Worm (Caenorhabditis elegans) whole organism, L1 larva: Measurements from ENCODE around the gene K11H12.8.

ENCODE experiments used
- C16A3.4 ChIP-seq: fragments of 150-350 bp; optimal IDR thresholded peaks from 2 replicates; lab custom pipeline; 2014; ENCODE audit warnings: missing biosample characterization, missing genetic modification characterization
- C34B4.2 ChIP-seq: sonication (generic microtip); optimal IDR thresholded peaks from 2 replicates; lab custom pipeline; 2017; ENCODE audit warnings: mild to moderate bottlenecking, missing genetic modification characterization, missing compliant biosample characterization
- ama-1 ChIP-seq: fragments of 150-350 bp; optimal IDR thresholded peaks from 2 replicates; lab custom pipeline; 2014
- blmp-1 ChIP-seq: fragments of 150-350 bp; optimal IDR thresholded peaks from 2 replicates; lab custom pipeline; 2014; ENCODE audit warnings: missing biosample characterization, missing genetic modification characterization
- ceh-63 ChIP-seq: fragments of 200-800 bp; sonication (Bioruptor generic); optimal IDR thresholded peaks from 2 replicates; lab custom pipeline; 2018; ENCODE audit warnings: mild to moderate bottlenecking, missing genetic modification characterization, missing compliant biosample characterization
- ceh-8 ChIP-seq: fragments of 200-800 bp; sonication (Bioruptor generic); optimal IDR thresholded peaks from 2 replicates; lab custom pipeline; 2018; ENCODE audit warnings: mild to moderate bottlenecking, missing genetic modification characterization, moderate library complexity, missing compliant biosample characterization
- ceh-82 ChIP-seq, 3 experiments: fragments of 150-350 bp in 1 of 3; sonication (generic microtip) in 2 of 3; optimal IDR thresholded peaks; 2 replicates each; lab custom pipeline; 2014 to 2017; ENCODE audit warnings: missing biosample characterization in 3 of 3, missing genetic modification characterization in 3 of 3
- ceh-90 ChIP-seq: sonication (generic microtip); optimal IDR thresholded peaks from 2 replicates; lab custom pipeline; 2016; ENCODE audit warnings: missing genetic modification characterization, missing compliant biosample characterization
- ces-1 ChIP-seq: fragments of 150-350 bp; optimal IDR thresholded peaks from 2 replicates; lab custom pipeline; 2014; ENCODE audit warnings: missing biosample characterization, missing genetic modification reagents, missing genetic modification characterization
- dpl-1 ChIP-seq, 3 experiments: fragments of 150-350 bp in 2 of 3; sonication (generic microtip) in 1 of 3; optimal IDR thresholded peaks; 2 replicates each; lab custom pipeline; 2014 to 2017; ENCODE audit warnings: missing biosample characterization in 3 of 3, missing genetic modification characterization in 3 of 3, missing genetic modification reagents in 3 of 3
- efl-1 ChIP-seq, 4 experiments: fragments of 150-350 bp; optimal IDR thresholded peaks in 3 of 4; peaks in 1 of 4; 1 replicate in 1 of 4; 2 replicates in 3 of 4; lab custom pipeline; 2014; ENCODE audit warnings: missing biosample characterization in 2 of 4, missing genetic modification characterization in 2 of 4, missing genetic modification reagents in 2 of 4
- efl-3 ChIP-seq: fragments of 200-800 bp; sonication (Bioruptor generic); optimal IDR thresholded peaks from 2 replicates; lab custom pipeline; 2018; ENCODE audit warnings: mild to moderate bottlenecking, missing genetic modification characterization, missing compliant biosample characterization
- egl-27 ChIP-seq, 2 experiments: fragments of 150-350 bp in 1 of 2; sonication (generic microtip); optimal IDR thresholded peaks; 3 replicates each; lab custom pipeline; 2017 to 2018; ENCODE audit warnings: missing biosample characterization in 2 of 2, missing genetic modification characterization in 2 of 2, missing genetic modification reagents in 2 of 2
- elt-3 ChIP-seq, 6 experiments: fragments of 150-350 bp in 1 of 6; sonication (generic microtip); optimal IDR thresholded peaks; 2 replicates each; lab custom pipeline; 2017 to 2018; ENCODE audit warnings: missing biosample characterization in 6 of 6, missing genetic modification characterization in 6 of 6, inconsistent platforms in 1 of 6
- ets-5 ChIP-seq: fragments of 200-800 bp; sonication (Bioruptor generic); IDR thresholded peaks from 2 replicates; pipeline ENCODE4 v1.3.6; 2022; ENCODE audit warnings: missing genetic modification characterization, missing compliant biosample characterization
- fkh-10 ChIP-seq: sonication (generic microtip); optimal IDR thresholded peaks from 2 replicates; lab custom pipeline; 2017; ENCODE audit warnings: missing biosample characterization, missing genetic modification reagents, missing genetic modification characterization
- irx-1 ChIP-seq: sonication (generic microtip); optimal IDR thresholded peaks from 2 replicates; lab custom pipeline; 2016; ENCODE audit warnings: missing genetic modification characterization, missing compliant biosample characterization
- isw-1 ChIP-seq: fragments of 200-800 bp; sonication (Bioruptor generic); IDR thresholded peaks from 2 replicates; pipeline ENCODE4 v1.3.6; 2022; ENCODE audit warnings: missing genetic modification characterization, missing compliant biosample characterization
- lin-13 ChIP-seq: fragments of 150-350 bp; optimal IDR thresholded peaks from 2 replicates; lab custom pipeline; 2014; ENCODE audit warnings: missing biosample characterization, missing genetic modification reagents, missing genetic modification characterization
- lin-14 ChIP-seq: fragments of 200-800 bp; sonication (Bioruptor generic); optimal IDR thresholded peaks from 2 replicates; lab custom pipeline; 2018; ENCODE audit warnings: mild to moderate bottlenecking, missing genetic modification characterization, moderate library complexity, missing compliant biosample characterization
- lin-15B ChIP-seq: fragments of 150-350 bp; sonication (generic microtip); optimal IDR thresholded peaks from 3 replicates; lab custom pipeline; 2014; ENCODE audit warnings: missing biosample characterization, missing genetic modification characterization
- lsy-2 ChIP-seq, 2 experiments: fragments of 150-350 bp; optimal IDR thresholded peaks; 2 replicates each; lab custom pipeline; 2014; ENCODE audit warnings: missing biosample characterization in 2 of 2, missing genetic modification characterization in 2 of 2
- mab-9 ChIP-seq: fragments of 200-800 bp; sonication (Bioruptor generic); IDR thresholded peaks from 2 replicates; pipeline ENCODE4 v1.3.6; 2022; ENCODE audit warnings: missing genetic modification reagents, missing genetic modification characterization, missing compliant biosample characterization
- mdl-1 ChIP-seq, 2 experiments: fragments of 150-350 bp; optimal IDR thresholded peaks; 2 replicates each; lab custom pipeline; 2014 to 2017; ENCODE audit warnings: missing biosample characterization in 2 of 2, missing genetic modification characterization in 2 of 2, inconsistent platforms in 1 of 2
- mef-2 ChIP-seq: fragments of 150-350 bp; optimal IDR thresholded peaks from 2 replicates; lab custom pipeline; 2014; ENCODE audit warnings: missing biosample characterization, missing genetic modification characterization
- nhr-11 ChIP-seq: fragments of 150-350 bp; optimal IDR thresholded peaks from 2 replicates; lab custom pipeline; 2014; ENCODE audit warnings: missing biosample characterization, missing genetic modification characterization
- nhr-12 ChIP-seq: sonication (generic microtip); optimal IDR thresholded peaks from 2 replicates; lab custom pipeline; 2017; ENCODE audit warnings: missing biosample characterization, missing genetic modification characterization
- nhr-28 ChIP-seq: fragments of 150-350 bp; optimal IDR thresholded peaks from 2 replicates; lab custom pipeline; 2014; ENCODE audit warnings: missing biosample characterization, missing genetic modification characterization
- nhr-47 ChIP-seq: sonication (generic microtip); optimal IDR thresholded peaks from 2 replicates; lab custom pipeline; 2016; ENCODE audit warnings: mild to moderate bottlenecking, missing genetic modification characterization, moderate library complexity, missing compliant biosample characterization
- nhr-71 ChIP-seq: sonication (generic microtip); optimal IDR thresholded peaks from 2 replicates; lab custom pipeline; 2016; ENCODE audit warnings: mild to moderate bottlenecking, missing genetic modification characterization, moderate library complexity, missing compliant biosample characterization
- nhr-76 ChIP-seq: sonication (generic microtip); optimal IDR thresholded peaks from 2 replicates; lab custom pipeline; 2017; ENCODE audit warnings: missing biosample characterization, missing genetic modification characterization
- nhr-77 ChIP-seq: fragments of 150-350 bp; optimal IDR thresholded peaks from 2 replicates; lab custom pipeline; 2014; ENCODE audit warnings: missing biosample characterization, missing genetic modification characterization
- nhr-84 ChIP-seq: sonication (generic microtip); optimal IDR thresholded peaks from 2 replicates; lab custom pipeline; 2017; ENCODE audit warnings: missing biosample characterization, missing genetic modification characterization
- pag-3 ChIP-seq: sonication (generic microtip); optimal IDR thresholded peaks from 2 replicates; lab custom pipeline; 2017; ENCODE audit warnings: missing genetic modification characterization, mild to moderate bottlenecking, missing compliant biosample characterization, antibody characterized with exemption, borderline replicate concordance; ENCODE audit not compliant: insufficient read depth
- pax-3 ChIP-seq: fragments of 200-800 bp; sonication (Bioruptor generic); optimal IDR thresholded peaks from 2 replicates; lab custom pipeline; 2018; ENCODE audit warnings: mild to moderate bottlenecking, missing genetic modification characterization, moderate library complexity, missing compliant biosample characterization
- snpc-4 ChIP-seq: fragments of 150-350 bp; optimal IDR thresholded peaks from 2 replicates; lab custom pipeline; 2014; ENCODE audit warnings: missing biosample characterization, missing genetic modification characterization
- snu-23 ChIP-seq: sonication (generic microtip); optimal IDR thresholded peaks from 2 replicates; lab custom pipeline; 2016; ENCODE audit warnings: missing genetic modification characterization, missing compliant biosample characterization
- sox-4 ChIP-seq: sonication (generic microtip); optimal IDR thresholded peaks from 2 replicates; lab custom pipeline; 2016; ENCODE audit warnings: missing genetic modification characterization, missing compliant biosample characterization
- sup-37 ChIP-seq: fragments of 200-800 bp; sonication (Bioruptor generic); optimal IDR thresholded peaks from 2 replicates; lab custom pipeline; 2018; ENCODE audit warnings: mild to moderate bottlenecking, missing genetic modification characterization, missing compliant biosample characterization
- tlp-1 ChIP-seq: fragments of 150-350 bp; optimal IDR thresholded peaks from 2 replicates; lab custom pipeline; 2014; ENCODE audit warnings: missing biosample characterization, missing genetic modification characterization
- unc-30 ChIP-seq: sonication (generic microtip); optimal IDR thresholded peaks from 2 replicates; lab custom pipeline; 2017; ENCODE audit warnings: missing biosample characterization, missing genetic modification characterization
- unc-62 ChIP-seq: fragments of 150-350 bp; optimal IDR thresholded peaks from 2 replicates; lab custom pipeline; 2014; ENCODE audit warnings: missing biosample characterization, missing genetic modification reagents, missing genetic modification characterization
- vab-15 ChIP-seq: sonication (generic microtip); optimal IDR thresholded peaks from 2 replicates; lab custom pipeline; 2017; ENCODE audit warnings: missing genotype, mild to moderate bottlenecking, missing genetic modification characterization, missing compliant biosample characterization
- xbp-1 ChIP-seq: sonication (generic microtip); optimal IDR thresholded peaks from 2 replicates; lab custom pipeline; 2016; ENCODE audit warnings: missing genetic modification characterization, missing compliant biosample characterization
- ztf-11 ChIP-seq, 2 experiments: sonication (generic microtip); optimal IDR thresholded peaks; 2 replicates each; lab custom pipeline; 2016 to 2017; ENCODE audit warnings: missing genetic modification characterization in 2 of 2, missing biosample characterization in 1 of 2, missing compliant biosample characterization in 1 of 2
- ztf-4 ChIP-seq: fragments of 150-350 bp; optimal IDR thresholded peaks from 2 replicates; lab custom pipeline; 2014; ENCODE audit warnings: missing biosample characterization, missing genetic modification characterization

Gene K11H12.8

DNA sequence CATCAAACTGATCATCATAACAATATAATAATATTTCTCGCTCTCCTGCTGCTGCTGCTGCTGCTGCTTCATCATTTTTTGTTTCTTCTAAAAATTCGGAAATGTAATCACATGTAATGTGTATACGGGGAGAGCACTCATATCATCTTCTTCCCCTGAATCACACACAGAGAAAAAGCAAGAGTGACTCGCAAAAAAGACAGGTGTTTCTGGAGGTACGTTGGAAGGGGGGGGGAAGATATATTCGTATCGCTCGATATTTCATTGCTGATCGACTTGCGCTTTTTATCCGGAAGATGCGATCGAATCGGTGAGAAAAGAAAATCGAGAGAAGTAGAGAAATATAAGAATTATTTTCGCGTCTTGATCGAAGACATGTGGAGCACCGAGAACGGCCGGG, 47.6 kb upstream of the K11H12.8 start (continued):
- TF ChIP-seq snu-23 (peak; percentile 25), lin-15B (no peak), fkh-10 (no peak), unc-30 (tag; lab: Kevin White, UChicago) (no peak), ces-1 (no peak), blmp-1 (no peak), lsy-2 (tag; optimal IDR thresholded peaks at IDR 0.05; lab: Kevin White, UChicago) (peak in 1 of 2 experiments; percentile 42), tlp-1 (tag; lab: Kevin White, UChicago) (no peak), ama-1 (lab: Kevin White, UChicago) (no peak), efl-3 (GFP tag; lab: Kevin White, UChicago) (no peak), ceh-63 (GFP tag; lab: Kevin White, UChicago) (no peak), nhr-28 (tag; lab: Kevin White, UChicago) (no peak), ceh-8 (GFP tag; lab: Kevin White, UChicago) (no peak), mdl-1 (tag; optimal IDR thresholded peaks at IDR 0.05; lab: Kevin White, UChicago) (no peak), C16A3.4 (tag; lab: Kevin White, UChicago) (no peak)

DNA sequence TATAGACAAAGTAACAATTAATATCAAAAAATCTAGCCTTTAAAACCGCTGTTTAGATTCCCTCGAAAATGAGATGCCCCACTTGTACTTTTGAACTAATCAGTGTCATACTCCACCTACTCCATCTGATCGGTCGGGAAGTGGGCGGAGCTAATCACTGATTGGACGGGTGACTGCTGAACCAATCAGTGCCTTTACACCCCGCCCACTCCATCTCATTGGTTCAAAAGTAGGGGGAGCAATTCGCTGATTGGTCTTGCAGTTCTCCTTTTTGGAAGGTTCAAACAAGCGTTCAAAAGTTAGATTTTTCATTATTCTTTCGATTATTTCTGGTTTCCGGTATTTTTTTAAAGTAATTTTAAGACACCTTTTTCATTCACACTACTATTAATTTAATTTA, 42.0 kb upstream of the K11H12.8 start:
- no peak for TF ChIP-seq ztf-4 (tag; lab: Kevin White, UChicago)
- TF ChIP-seq fkh-10 = no peak
- no peak for TF ChIP-seq ceh-90
- no peak for TF ChIP-seq sup-37 (GFP tag; lab: Kevin White, UChicago)

DNA sequence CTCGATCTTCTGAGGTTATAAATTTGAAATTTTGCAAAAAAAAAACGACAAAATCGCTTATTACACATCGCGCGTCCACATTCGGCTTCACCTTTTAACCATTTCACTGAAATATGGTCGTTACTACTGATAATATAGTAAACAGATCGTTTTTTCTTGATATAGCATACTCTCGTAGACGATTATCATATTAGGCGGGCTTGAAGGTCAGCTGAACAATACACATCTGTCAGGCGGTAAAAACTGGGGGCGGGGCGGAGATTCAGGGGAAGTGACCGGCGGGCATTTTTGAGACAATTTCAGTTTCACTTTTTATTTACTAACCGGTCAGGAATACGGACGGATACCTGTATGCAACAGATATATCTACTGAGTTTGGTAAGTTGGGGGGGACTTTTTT, 39.9 kb upstream of the K11H12.8 start, which contains the start of gene C18H7.1:
TSS of gene C18H7.1 (plus strand) at position 301 of the 400 bp plus-strand sequence.
- TF ChIP-seq blmp-1 (peak; percentile 44), nhr-71 (tag; lab: Kevin White, UChicago) (no peak), fkh-10 (no peak), egl-27 (tag; optimal IDR thresholded peaks at IDR 0.05; lab: Kevin White, UChicago) (no peak), unc-62 (no peak), efl-1 (optimal IDR thresholded peaks at IDR 0.05; lab: Kevin White, UChicago) (no peak), efl-1 (GFP tag; optimal IDR thresholded peaks at IDR 0.05 in 1 of 2; lab: Kevin White, UChicago) (peak in 1 of 2 experiments; percentile 36), ces-1 (no peak), tlp-1 (tag; lab: Kevin White, UChicago) (no peak), nhr-12 (tag; lab: Kevin White, UChicago) (no peak), mef-2 (tag; lab: Kevin White, UChicago) (no peak), ets-5 (no peak)

DNA sequence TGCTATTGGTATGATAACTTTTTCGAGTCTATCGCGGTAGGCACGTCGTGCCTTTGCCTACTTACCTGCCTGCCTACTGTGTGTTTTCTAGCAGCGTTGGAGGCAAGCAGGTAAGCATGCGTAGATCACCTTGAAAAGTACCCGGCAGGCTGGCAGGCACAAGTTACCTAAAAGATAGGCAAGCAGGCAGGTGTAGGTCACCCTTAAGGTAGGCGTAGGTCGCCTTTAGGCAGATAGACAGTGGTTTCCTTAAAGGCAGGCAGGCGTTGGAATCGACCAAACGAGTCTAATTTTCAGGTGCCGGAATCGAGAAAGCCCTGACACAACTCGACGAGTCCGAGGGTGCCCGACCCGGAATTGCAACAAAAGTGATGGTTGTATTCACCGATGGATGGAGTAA, 35.4 kb upstream of the K11H12.8 start:
- TF ChIP-seq sox-4 (no peak), C34B4.2 (tag; lab: Kevin White, UChicago) (no peak), vab-15 (tag; lab: Kevin White, UChicago) (no peak), efl-1 (optimal IDR thresholded peaks at IDR 0.05; lab: Kevin White, UChicago) (no peak), efl-1 (GFP tag; optimal IDR thresholded peaks at IDR 0.05 in 1 of 2; lab: Kevin White, UChicago) (peak in 1 of 2 experiments; percentile 62), mab-9 (GFP tag; lab: Robert Waterston, UW) (0 out of 2 replicates have a peak, but pooled peaks have one; percentile 29)
- TF ChIP-seq, all 84 proteins: peak for 2

DNA sequence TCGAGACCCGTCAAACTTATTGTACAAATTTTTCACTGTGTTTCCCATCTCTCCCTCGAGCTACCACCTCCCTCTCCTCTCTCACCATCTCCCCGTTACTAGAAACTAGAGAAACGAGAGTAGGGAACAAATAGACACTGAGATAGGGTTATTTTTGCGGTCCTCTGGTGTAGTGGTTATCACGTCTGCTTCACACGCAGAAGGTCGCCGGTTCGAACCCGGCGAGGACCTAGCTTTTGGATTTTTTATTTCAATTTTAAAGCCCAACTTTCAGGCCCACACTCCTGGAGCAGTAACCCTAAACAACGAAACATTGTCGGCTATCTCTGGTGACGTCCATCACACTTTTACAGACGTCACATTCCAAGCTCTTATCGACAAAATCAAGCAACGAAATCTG, 34.9 kb upstream of the K11H12.8 start:
- TF ChIP-seq isw-1 (peak; percentile 17), snpc-4 (tag; lab: Kevin White, UChicago) (peak; percentile 27), xbp-1 (tag; lab: Kevin White, UChicago) (peak; percentile 48), nhr-11 (no peak), elt-3 (tag; optimal IDR thresholded peaks at IDR 0.05; lab: Kevin White, UChicago) (peak in 1 of 6 experiments; percentile 12), nhr-47 (tag; lab: Kevin White, UChicago) (peak; percentile 68), nhr-76 (no peak), C16A3.4 (tag; lab: Kevin White, UChicago) (peak; percentile 71), C34B4.2 (tag; lab: Kevin White, UChicago) (no peak), ceh-82 (tag; optimal IDR thresholded peaks at IDR 0.05; lab: Kevin White, UChicago) (peak in 2 of 3 experiments; percentile 10 to 53), pax-3 (peak; percentile 13), nhr-77 (peak; percentile 56), nhr-84 (tag; lab: Kevin White, UChicago) (no peak), irx-1 (tag; lab: Kevin White, UChicago) (peak; percentile 11), lin-13 (GFP tag; lab: Kevin White, UChicago) (peak; percentile 36), dpl-1 (GFP tag; optimal IDR thresholded peaks at IDR 0.05; lab: Kevin White, UChicago) (peak; percentile 3 to 53 (median 38)), pag-3 (tag; lab: Kevin White, UChicago) (no peak), ztf-11 (tag; optimal IDR thresholded peaks at IDR 0.05; lab: Kevin White, UChicago) (no peak), lin-14 (GFP tag; lab: Kevin White, UChicago) (peak; percentile 47), snu-23 (peak; percentile 72)
